Fruit fly (Drosophila melanogaster) whole organism, embryonic: ENCODE data around the gene SLC5A11.

Source experiments
- BtbVII ChIP-seq: fragments of 200-800 bp; sonication (Bioruptor generic); optimal IDR thresholded peaks from 3 replicates; lab custom pipeline; 2017; ENCODE audit warnings: missing biosample characterization, mild to moderate bottlenecking, missing genetic modification characterization
- CG10565 ChIP-seq: fragments of 200-800 bp; sonication (Bioruptor generic); optimal IDR thresholded peaks from 3 replicates; lab custom pipeline; 2016; ENCODE audit warnings: missing biosample characterization, mild to moderate bottlenecking, missing genetic modification characterization
- CG11085 ChIP-seq: fragments of 200-800 bp; sonication (Bioruptor generic); IDR thresholded peaks from 2 replicates; pipeline ENCODE4 v1.3.6; 2022; ENCODE audit warnings: missing biosample characterization, missing genetic modification characterization
- CG11398 ChIP-seq: fragments of 200-800 bp; sonication (Bioruptor generic); optimal IDR thresholded peaks from 2 replicates; lab custom pipeline; 2016; ENCODE audit warnings: missing biosample characterization, missing genetic modification characterization
- CG11504 ChIP-seq: fragments of 200-800 bp; sonication (Bioruptor generic); optimal IDR thresholded peaks from 3 replicates; lab custom pipeline; 2019; ENCODE audit warnings: missing biosample characterization, mild to moderate bottlenecking, missing genetic modification characterization, moderate library complexity
- CG11560 ChIP-seq: fragments of 200-800 bp; sonication (Bioruptor generic); IDR thresholded peaks from 3 replicates; pipeline ENCODE4 v1.3.6; 2022; ENCODE audit warnings: missing biosample characterization, missing genetic modification characterization
- CG13287 ChIP-seq: fragments of 200-800 bp; sonication (Bioruptor generic); IDR thresholded peaks from 2 replicates; pipeline ENCODE4 v1.3.6; 2022; ENCODE audit warnings: missing biosample characterization, missing genetic modification characterization; ENCODE audit not compliant: partially characterized antibody
- CG13775 ChIP-seq: fragments of 200-800 bp; sonication (Bioruptor generic); optimal IDR thresholded peaks from 3 replicates; lab custom pipeline; 2017; ENCODE audit warnings: missing biosample characterization, mild to moderate bottlenecking, missing genetic modification characterization
- CG14014 ChIP-seq: fragments of 200-800 bp; sonication (Bioruptor generic); IDR thresholded peaks from 2 replicates; pipeline ENCODE4 v1.3.6; 2022; ENCODE audit warnings: missing biosample characterization, missing genetic modification characterization
- CG15696 ChIP-seq: fragments of 200-800 bp; sonication (Bioruptor generic); optimal IDR thresholded peaks from 2 replicates; lab custom pipeline; 2019; ENCODE audit warnings: missing biosample characterization, mild to moderate bottlenecking, missing genetic modification characterization, moderate library complexity
- CG17359 ChIP-seq: fragments of 200-800 bp; sonication (Bioruptor generic); optimal IDR thresholded peaks from 3 replicates; lab custom pipeline; 2018; ENCODE audit warnings: missing biosample characterization, mild to moderate bottlenecking, missing genetic modification characterization, moderate library complexity
- CG2202 ChIP-seq: fragments of 200-800 bp; sonication (Bioruptor generic); optimal IDR thresholded peaks from 2 replicates; lab custom pipeline; 2018; ENCODE audit warnings: missing biosample characterization, mild to moderate bottlenecking, missing genetic modification characterization
- CG30403 ChIP-seq: fragments of 200-800 bp; sonication (Bioruptor generic); optimal IDR thresholded peaks from 3 replicates; lab custom pipeline; 2016; ENCODE audit warnings: missing biosample characterization, missing genetic modification characterization
- CG30431 ChIP-seq: fragments of 200-800 bp; sonication (Bioruptor generic); optimal IDR thresholded peaks from 2 replicates; lab custom pipeline; 2017; ENCODE audit warnings: missing biosample characterization, missing genetic modification characterization
- CG31441 ChIP-seq: fragments of 200-800 bp; sonication (Bioruptor generic); IDR thresholded peaks from 2 replicates; pipeline ENCODE4 v1.3.6; 2022; ENCODE audit warnings: missing biosample characterization, missing genetic modification characterization
- CG34376 ChIP-seq: fragments of 200-800 bp; sonication (Bioruptor generic); optimal IDR thresholded peaks from 2 replicates; lab custom pipeline; 2018; ENCODE audit warnings: missing biosample characterization, mild to moderate bottlenecking, missing genetic modification characterization
- CG4360 ChIP-seq: fragments of 200-800 bp; sonication (Bioruptor generic); IDR thresholded peaks from 2 replicates; pipeline ENCODE4 v1.3.6; 2022; ENCODE audit warnings: missing biosample characterization, missing genetic modification characterization
- CG6254 ChIP-seq: fragments of 200-800 bp; sonication (Bioruptor generic); optimal IDR thresholded peaks from 3 replicates; lab custom pipeline; 2017; ENCODE audit warnings: mild to moderate bottlenecking, missing biosample characterization, missing genetic modification reagents, missing genetic modification characterization
- CG6683 ChIP-seq: fragments of 200-800 bp; sonication (Bioruptor generic); optimal IDR thresholded peaks from 2 replicates; lab custom pipeline; 2017; ENCODE audit warnings: missing biosample characterization, mild to moderate bottlenecking, missing genetic modification characterization, missing genetic modification reagents
- CG7839 ChIP-seq: fragments of 200-800 bp; sonication (Bioruptor generic); optimal IDR thresholded peaks from 3 replicates; lab custom pipeline; 2018; ENCODE audit warnings: missing biosample characterization, mild to moderate bottlenecking, missing genetic modification characterization, moderate library complexity
- CG8388 ChIP-seq: fragments of 200-800 bp; sonication (Bioruptor generic); optimal IDR thresholded peaks from 2 replicates; lab custom pipeline; 2019; ENCODE audit warnings: missing biosample characterization, mild to moderate bottlenecking, missing genetic modification characterization, moderate library complexity
- CG8478 ChIP-seq: fragments of >200 bp; optimal IDR thresholded peaks from 2 replicates; lab custom pipeline; 2018
- CG9797 ChIP-seq: fragments of 200-800 bp; sonication (Bioruptor generic); optimal IDR thresholded peaks from 3 replicates; lab custom pipeline; 2018; ENCODE audit warnings: missing biosample characterization, mild to moderate bottlenecking, missing genetic modification characterization
- Dad ChIP-seq: fragments of 200-800 bp; sonication (Bioruptor generic); optimal IDR thresholded peaks from 3 replicates; lab custom pipeline; 2016; ENCODE audit warnings: missing biosample characterization, missing genetic modification characterization
- Dip2 ChIP-seq: fragments of 200-800 bp; sonication (Bioruptor generic); IDR thresholded peaks from 2 replicates; pipeline ENCODE4 v1.3.6; 2022; ENCODE audit warnings: missing biosample characterization, missing genetic modification characterization
- Dip3 ChIP-seq: fragments of 200-800 bp; sonication (Bioruptor generic); optimal IDR thresholded peaks from 3 replicates; lab custom pipeline; 2016; ENCODE audit warnings: missing biosample characterization, missing genetic modification characterization
- Hey ChIP-seq: fragments of 200-800 bp; sonication (Bioruptor generic); optimal IDR thresholded peaks from 3 replicates; lab custom pipeline; 2018; ENCODE audit warnings: missing biosample characterization, mild to moderate bottlenecking, missing genetic modification characterization
- MBD-R2 ChIP-seq: fragments of 200-800 bp; sonication (Bioruptor generic); IDR thresholded peaks from 2 replicates; pipeline ENCODE4 v1.3.6; 2022; ENCODE audit warnings: missing biosample characterization, missing genetic modification characterization
- MTF-1 ChIP-seq: fragments of 200-800 bp; sonication (Bioruptor generic); optimal IDR thresholded peaks from 2 replicates; lab custom pipeline; 2018; ENCODE audit warnings: missing biosample characterization, mild to moderate bottlenecking, missing genetic modification characterization, borderline replicate concordance
- Med ChIP-seq: fragments of 200-800 bp; sonication (Bioruptor generic); peaks from one replicate; lab custom pipeline; 2016; ENCODE audit warnings: missing biosample characterization, missing genetic modification characterization, mild to moderate bottlenecking, inconsistent platforms, moderate library complexity
- NC2α ChIP-seq: fragments of 200-800 bp; sonication (Bioruptor generic); optimal IDR thresholded peaks from 2 replicates; lab custom pipeline; 2016; ENCODE audit warnings: missing biosample characterization, missing genetic modification characterization
- Sox100B ChIP-seq: fragments of 200-800 bp; sonication (Bioruptor generic); optimal IDR thresholded peaks from 3 replicates; lab custom pipeline; 2018; ENCODE audit warnings: missing biosample characterization, mild to moderate bottlenecking, missing genetic modification characterization
- Trl ChIP-seq, 3 experiments: fragments of >200 bp in 2 of 3; fragments of 200-800 bp in 1 of 3; sonication (Bioruptor generic) in 1 of 3; optimal IDR thresholded peaks; 2 replicates in 1 of 3; 3 replicates in 2 of 3; lab custom pipeline; 2016 to 2017; ENCODE audit warnings: missing biosample characterization in 1 of 3, missing genetic modification characterization in 1 of 3
- abd-A ChIP-seq: fragments of 200-800 bp; sonication (Bioruptor generic); optimal IDR thresholded peaks from 3 replicates; lab custom pipeline; 2019; ENCODE audit warnings: missing biosample characterization, mild to moderate bottlenecking, missing genetic modification characterization, moderate library complexity
- al ChIP-seq: fragments of 200-800 bp; sonication (Bioruptor generic); IDR thresholded peaks from 2 replicates; pipeline ENCODE4 v1.3.6; 2022; ENCODE audit warnings: missing biosample characterization, missing genetic modification characterization
- bab2 ChIP-seq: fragments of 200-800 bp; sonication (Bioruptor generic); optimal IDR thresholded peaks from 2 replicates; lab custom pipeline; 2016; ENCODE audit warnings: missing biosample characterization, missing genetic modification characterization
- croc ChIP-seq: fragments of 200-800 bp; sonication (Bioruptor generic); conservative IDR thresholded peaks from 3 replicates; pipeline ENCODE4 v1.3.6; 2022; ENCODE audit warnings: missing biosample characterization, missing genetic modification characterization
- crp ChIP-seq, 2 experiments: fragments of 200-800 bp; sonication (Bioruptor generic); optimal IDR thresholded peaks; 2 replicates in 1 of 2; 3 replicates in 1 of 2; lab custom pipeline; 2017; ENCODE audit warnings: missing biosample characterization in 2 of 2, missing genetic modification characterization in 2 of 2, mild to moderate bottlenecking in 1 of 2, moderate library complexity in 1 of 2
- gcm ChIP-seq: fragments of 200-800 bp; sonication (Bioruptor generic); optimal IDR thresholded peaks from 2 replicates; lab custom pipeline; 2019; ENCODE audit warnings: missing biosample characterization, mild to moderate bottlenecking, missing genetic modification characterization, moderate library complexity
- gem ChIP-seq: fragments of 200-800 bp; sonication (Bioruptor generic); optimal IDR thresholded peaks from 2 replicates; lab custom pipeline; 2019; ENCODE audit warnings: missing biosample characterization, mild to moderate bottlenecking, missing genetic modification characterization, moderate library complexity
- gt ChIP-seq: fragments of 200-800 bp; sonication (Bioruptor generic); IDR thresholded peaks from 2 replicates; pipeline ENCODE4 v1.3.6; 2022; ENCODE audit warnings: missing biosample characterization, missing genetic modification characterization
- hbn ChIP-seq: fragments of 200-800 bp; sonication (Bioruptor generic); IDR thresholded peaks from 2 replicates; pipeline ENCODE4 v1.3.6; 2022; ENCODE audit warnings: missing biosample characterization, missing genetic modification characterization; ENCODE audit not compliant: partially characterized antibody
- hth ChIP-seq: fragments of >200 bp; optimal IDR thresholded peaks from 2 replicates; lab custom pipeline; 2017; ENCODE audit warnings: inconsistent platforms
- luna ChIP-seq: fragments of 200-800 bp; sonication (Bioruptor generic); optimal IDR thresholded peaks from 2 replicates; lab custom pipeline; 2016; ENCODE audit warnings: missing biosample characterization, missing genetic modification characterization
- pb ChIP-seq: fragments of 200-800 bp; sonication (Bioruptor generic); optimal IDR thresholded peaks from 3 replicates; lab custom pipeline; 2016; ENCODE audit warnings: missing biosample characterization, missing genetic modification characterization
- prd ChIP-seq, 3 experiments: fragments of >200 bp in 2 of 3; fragments of 200-800 bp in 1 of 3; sonication (Bioruptor generic) in 1 of 3; optimal IDR thresholded peaks in 2 of 3; IDR thresholded peaks in 1 of 3; 2 replicates in 2 of 3; 3 replicates in 1 of 3; pipeline versions ENCODE4 v1.3.6 to Lab custom; 2017 to 2022; ENCODE audit warnings: missing biosample characterization in 1 of 3, missing genetic modification characterization in 1 of 3
- sim ChIP-seq: fragments of 200-800 bp; sonication (Bioruptor generic); IDR thresholded peaks from 2 replicates; pipeline ENCODE4 v1.3.6; 2022; ENCODE audit warnings: missing biosample characterization, missing genetic modification characterization
- so ChIP-seq: fragments of 200-800 bp; sonication (Bioruptor generic); IDR thresholded peaks from 3 replicates; pipeline ENCODE4 v1.3.6; 2022; ENCODE audit warnings: missing biosample characterization, missing genetic modification characterization
- tna ChIP-seq: fragments of 200-800 bp; sonication (Bioruptor generic); IDR thresholded peaks from 2 replicates; pipeline ENCODE4 v1.3.6; 2022; ENCODE audit warnings: missing biosample characterization, missing genetic modification characterization; ENCODE audit not compliant: partially characterized antibody
- trem ChIP-seq: fragments of 200-800 bp; optimal IDR thresholded peaks from 3 replicates; lab custom pipeline; 2019; ENCODE audit warnings: missing biosample characterization, mild to moderate bottlenecking, missing genetic modification characterization, moderate library complexity
- ttk ChIP-seq: fragments of 200-800 bp; sonication (Bioruptor generic); IDR thresholded peaks from 2 replicates; pipeline ENCODE4 v2.1.2; 2022; ENCODE audit warnings: missing biosample characterization, missing genetic modification characterization

The SLC5A11 gene

dm6 chr2L:8198757-8199156 lies 6.2 kb downstream of the SLC5A11 start, which contains the start of gene PGAP5 (continued):
- TF ChIP-seq CG13287 (GFP tag; lab: Robert Waterston, UW) (peak; percentile 99), croc (GFP tag; lab: Robert Waterston, UW) (no peak), MBD-R2 (peak; percentile 93), MTF-1 (GFP tag; lab: Kevin White, UChicago) (no peak), Hey (tag; lab: Kevin White, UChicago) (no peak), CG11560 (tag; lab: Robert Waterston, UW) (peak; percentile 99), gcm (GFP tag; lab: Kevin White, UChicago) (no peak), pb (GFP tag; lab: Kevin White, UChicago) (no peak), tna (GFP tag; lab: Robert Waterston, UW) (peak; percentile 81), CG9797 (GFP tag; lab: Kevin White, UChicago) (peak; percentile 13), CG17359 (no peak), gem (no peak), al (GFP tag; lab: Robert Waterston, UW) (no peak), CG2202 (no peak), CG30431 (GFP tag; lab: Kevin White, UChicago) (no peak), CG7839 (tag; lab: Kevin White, UChicago) (no peak), Dip2 (no peak), prd (optimal IDR thresholded peaks at IDR 0.05; lab: Kevin White, UChicago) (no peak), prd (GFP tag; IDR thresholded peaks at IDR 0.05; lab: Robert Waterston, UW) (no peak), Trl (optimal IDR thresholded peaks at IDR 0.05; lab: Kevin White, UChicago) (no peak), Trl (GFP tag; optimal IDR thresholded peaks at IDR 0.05; lab: Kevin White, UChicago) (no peak), CG13775 (GFP tag; lab: Kevin White, UChicago) (no peak), CG14014 (GFP tag; lab: Robert Waterston, UW) (no peak), CG30403 (peak; percentile 32), hth (lab: Kevin White, UChicago) (no peak), CG34376 (GFP tag; lab: Kevin White, UChicago) (peak; percentile 24), bab2 (GFP tag; lab: Kevin White, UChicago) (peak; percentile 1), gt (GFP tag; lab: Robert Waterston, UW) (no peak), CG11085 (no peak), ttk (GFP tag; lab: Robert Waterston, UW) (no peak), trem (tag; lab: Kevin White, UChicago) (peak; percentile 27), CG31441 (GFP tag; lab: Robert Waterston, UW) (no peak), BtbVII (GFP tag; lab: Kevin White, UChicago) (no peak), CG10565 (GFP tag; lab: Kevin White, UChicago) (no peak), luna (no peak), CG11398 (no peak), abd-A (no peak), so (no peak), CG8478 (lab: Kevin White, UChicago) (no peak), sim (GFP tag; lab: Robert Waterston, UW) (no peak), Dip3 (no peak), CG15696 (tag; lab: Kevin White, UChicago) (no peak), NC2α (GFP tag; lab: Kevin White, UChicago) (no peak), CG4360 (no peak), Dad (no peak), CG11504 (tag; lab: Kevin White, UChicago) (no peak), Med (GFP tag; lab: Kevin White, UChicago) (peak; percentile 86), hbn (GFP tag; lab: Robert Waterston, UW) (peak; percentile 98), CG6254 (GFP tag; lab: Kevin White, UChicago) (no peak), CG8388 (no peak), CG6683 (GFP tag; lab: Kevin White, UChicago) (no peak), Sox100B (no peak), crp (GFP tag; optimal IDR thresholded peaks at IDR 0.05; lab: Kevin White, UChicago) (peak in 1 of 2 experiments; percentile 2)
